Worm (Caenorhabditis elegans): ENCODE measurements around the gene sql-1.

Gene sql-1

ce11 chrIII:12542656-12543055 lies 43.3 kb downstream of the sql-1 start:
- TF ChIP-seq cnd-1 (tag; optimal IDR thresholded peaks at IDR 0.05) (no peak), blmp-1 (tag; optimal IDR thresholded peaks at IDR 0.05) (no peak), ztf-11 (tag; optimal IDR thresholded peaks at IDR 0.05) (no peak), bed-3 (GFP tag; optimal IDR thresholded peaks at IDR 0.05) (no peak), sptf-1 (tag; optimal IDR thresholded peaks at IDR 0.05) (no peak), sem-2 (GFP tag; optimal IDR thresholded peaks at IDR 0.05) (no peak), zip-8 (tag; optimal IDR thresholded peaks at IDR 0.05) (no peak), nhr-76 (tag; optimal IDR thresholded peaks at IDR 0.05) (no peak), ceh-83 (GFP tag; optimal IDR thresholded peaks at IDR 0.05) (no peak), lin-13 (tag; optimal IDR thresholded peaks at IDR 0.05) (no peak)

DNA sequence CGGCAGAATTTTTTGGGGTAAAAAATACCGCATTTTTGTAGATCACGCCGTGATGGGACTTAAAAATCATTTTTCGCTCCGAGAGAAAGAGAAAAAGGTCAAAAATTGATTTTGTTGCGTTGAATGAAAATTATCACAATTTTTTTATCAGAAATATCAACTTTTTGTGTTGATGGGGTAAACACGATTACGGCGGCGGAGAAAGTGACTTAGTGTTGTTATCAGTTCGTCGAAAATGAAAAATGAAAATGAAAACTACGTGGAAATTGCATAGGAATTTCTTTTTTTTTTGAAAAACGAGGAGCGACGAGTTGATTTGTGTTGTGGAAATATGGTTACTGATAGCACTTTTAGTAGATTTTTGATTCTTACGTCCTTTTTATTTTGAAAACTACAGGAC lies 49.1 kb downstream of the sql-1 start:
- TF ChIP-seq lin-13 (tag; optimal IDR thresholded peaks at IDR 0.05) (no peak), sem-2 (GFP tag; optimal IDR thresholded peaks at IDR 0.05) (no peak), snpc-4 (tag; optimal IDR thresholded peaks at IDR 0.05) (no peak), ceh-43 (GFP tag; optimal IDR thresholded peaks at IDR 0.05) (no peak), ham-2 (GFP tag; optimal IDR thresholded peaks at IDR 0.05) (no peak), hlh-1 (tag; optimal IDR thresholded peaks at IDR 0.05) (no peak), elt-1 (tag; optimal IDR thresholded peaks at IDR 0.05; ENCODE audit: borderline replicate concordance, insufficient read depth) (no peak), ztf-11 (tag; optimal IDR thresholded peaks at IDR 0.05) (no peak), nhr-2 (tag; optimal IDR thresholded peaks at IDR 0.05) (no peak), zip-8 (tag; optimal IDR thresholded peaks at IDR 0.05) (no peak), bed-3 (GFP tag; optimal IDR thresholded peaks at IDR 0.05) (no peak), ces-1 (GFP tag; optimal IDR thresholded peaks at IDR 0.05) (no peak), nhr-76 (tag; optimal IDR thresholded peaks at IDR 0.05) (no peak), sptf-1 (tag; optimal IDR thresholded peaks at IDR 0.05) (no peak), nhr-12 (tag; optimal IDR thresholded peaks at IDR 0.05) (no peak), lin-32 (GFP tag; optimal IDR thresholded peaks at IDR 0.05) (no peak), lsy-2 (tag; optimal IDR thresholded peaks at IDR 0.05) (no peak), mls-2 (tag; optimal IDR thresholded peaks at IDR 0.05) (no peak)

DNA sequence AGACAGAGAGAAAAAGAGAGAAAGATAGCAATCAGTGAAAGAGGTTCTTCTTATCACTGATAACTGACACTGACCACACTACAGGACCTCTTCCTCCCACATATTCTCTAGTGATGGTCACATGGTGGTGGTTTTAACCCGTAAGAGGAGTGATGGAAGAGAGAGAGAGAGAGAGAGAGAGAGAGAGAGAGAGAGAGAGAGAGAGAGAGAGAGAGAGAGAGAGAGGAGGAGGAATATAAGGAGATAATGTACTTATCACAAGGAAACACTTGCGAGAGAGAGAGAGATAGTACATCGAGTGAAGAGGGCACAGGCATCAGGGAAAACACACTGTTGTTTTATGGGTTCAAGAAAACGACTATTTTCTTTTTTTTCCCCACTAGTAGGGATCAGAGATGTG lies 50.3 kb downstream of the sql-1 start:
- TF ChIP-seq ceh-43 (GFP tag; optimal IDR thresholded peaks at IDR 0.05) (no peak), M03D4.4 (tag; optimal IDR thresholded peaks at IDR 0.05) (no peak), nhr-28 (tag; optimal IDR thresholded peaks at IDR 0.05) (no peak), ztf-11 (tag; optimal IDR thresholded peaks at IDR 0.05) (no peak), nhr-237 (tag; optimal IDR thresholded peaks at IDR 0.05) (no peak), elt-3 (tag; optimal IDR thresholded peaks at IDR 0.05) (peak; percentile 72), ham-2 (GFP tag; optimal IDR thresholded peaks at IDR 0.05) (peak; percentile 23), nhr-2 (tag; optimal IDR thresholded peaks at IDR 0.05) (no peak), elt-1 (tag; optimal IDR thresholded peaks at IDR 0.05; ENCODE audit: borderline replicate concordance, insufficient read depth) (peak; percentile 42), lsy-2 (tag; optimal IDR thresholded peaks at IDR 0.05) (no peak), zip-8 (tag; optimal IDR thresholded peaks at IDR 0.05) (no peak), mep-1 (tag; optimal IDR thresholded peaks at IDR 0.05) (no peak), unc-120 (tag; optimal IDR thresholded peaks at IDR 0.05; ENCODE audit: poor library complexity, severe bottlenecking) (no peak), mab-5 (tag; optimal IDR thresholded peaks at IDR 0.05) (no peak), ces-1 (GFP tag; optimal IDR thresholded peaks at IDR 0.05) (no peak), snpc-4 (tag; optimal IDR thresholded peaks at IDR 0.05) (no peak), sptf-1 (tag; optimal IDR thresholded peaks at IDR 0.05) (peak; percentile 40), ceh-39 (tag; optimal IDR thresholded peaks at IDR 0.05) (no peak), mls-2 (tag; optimal IDR thresholded peaks at IDR 0.05) (no peak)

DNA sequence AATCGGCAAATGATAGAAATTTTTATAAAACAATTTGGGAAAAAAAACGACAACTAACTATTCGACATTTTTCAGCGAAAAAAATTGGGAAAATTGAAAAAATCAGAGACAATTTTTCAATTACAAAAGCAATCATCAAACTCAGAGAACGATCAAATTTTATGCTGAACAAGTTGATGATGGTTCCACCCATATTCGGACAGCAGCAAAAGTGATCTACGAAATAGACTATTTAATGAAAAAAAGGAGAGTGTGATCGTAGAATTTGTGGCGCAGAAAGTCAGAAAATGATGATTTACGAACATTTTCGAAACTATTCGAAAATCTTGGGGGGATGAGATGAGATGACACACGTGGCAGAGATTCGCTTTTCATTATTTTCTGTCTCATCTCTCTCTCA lies 51.9 kb downstream of the sql-1 start:
- TF ChIP-seq hlh-1 (tag; optimal IDR thresholded peaks at IDR 0.05): no peak
- TF ChIP-seq elt-1 (tag; optimal IDR thresholded peaks at IDR 0.05; ENCODE audit: borderline replicate concordance, insufficient read depth): no peak
- TF ChIP-seq nhr-12 (tag; optimal IDR thresholded peaks at IDR 0.05): no peak
- TF ChIP-seq ztf-11 (tag; optimal IDR thresholded peaks at IDR 0.05): no peak
- TF ChIP-seq ham-2 (GFP tag; optimal IDR thresholded peaks at IDR 0.05): no peak
- TF ChIP-seq nhr-76 (tag; optimal IDR thresholded peaks at IDR 0.05): no peak
- no peak for TF ChIP-seq snpc-4 (tag; optimal IDR thresholded peaks at IDR 0.05)
- TF ChIP-seq flh-1 (GFP tag; optimal IDR thresholded peaks at IDR 0.05): no peak
- TF ChIP-seq mls-2 (tag; optimal IDR thresholded peaks at IDR 0.05): no peak
- no peak for TF ChIP-seq ceh-83 (GFP tag; optimal IDR thresholded peaks at IDR 0.05)
- TF ChIP-seq sptf-1 (tag; optimal IDR thresholded peaks at IDR 0.05): no peak
- no peak for TF ChIP-seq M03D4.4 (tag; optimal IDR thresholded peaks at IDR 0.05)
- TF ChIP-seq tbx-8 (GFP tag; optimal IDR thresholded peaks at IDR 0.05): no peak
- no peak for TF ChIP-seq lin-13 (tag; optimal IDR thresholded peaks at IDR 0.05)

ce11 chrIII:12556104-12556503 lies 56.7 kb downstream of the sql-1 start:
- no peak for TF ChIP-seq sem-2 (GFP tag; optimal IDR thresholded peaks at IDR 0.05)
- TF ChIP-seq pha-4 (tag; optimal IDR thresholded peaks at IDR 0.05): peak; percentile 18
- peak; percentile 51 for TF ChIP-seq ces-1 (GFP tag; optimal IDR thresholded peaks at IDR 0.05)
- no peak for TF ChIP-seq bed-3 (GFP tag; optimal IDR thresholded peaks at IDR 0.05)
- TF ChIP-seq hlh-1 (tag; optimal IDR thresholded peaks at IDR 0.05): peak; percentile 87

Data from whole organism, mixed stage, embryonic.